Fruit fly (Drosophila melanogaster) Kc167 (cell line): ENCODE measurements around the gene CG43894.

ENCODE experiments used
- h ChIP-seq: fragments of >200 bp; optimal IDR thresholded peaks from 3 replicates; lab custom pipeline; 2018; ENCODE audit warnings: missing external identifiers
- insv ChIP-seq: fragments of >200 bp; optimal IDR thresholded peaks from 3 replicates; lab custom pipeline; 2018; ENCODE audit warnings: missing external identifiers

DNA sequence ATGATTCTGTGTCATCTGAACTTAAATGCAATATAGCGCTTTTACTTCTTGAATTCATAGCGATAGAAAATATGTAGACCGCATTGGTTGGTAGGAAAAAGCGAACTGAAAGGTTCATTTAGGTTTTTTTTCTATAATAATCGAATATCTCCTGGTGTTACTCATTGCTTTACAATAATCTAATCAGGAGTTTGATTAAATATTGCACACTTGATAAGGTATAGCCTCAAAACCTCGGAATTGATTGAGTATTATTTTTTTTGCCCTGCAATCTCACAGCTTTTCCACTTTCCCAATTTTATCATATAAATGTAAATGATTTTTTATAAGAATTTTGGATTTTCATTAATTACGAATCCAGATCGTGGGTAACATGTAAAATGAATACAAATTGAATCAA lies 26.8 kb upstream of the CG43894 start, which contains the start of gene CG10943:
- TF ChIP-seq h (lab: Kevin White, UChicago) (no peak), insv (lab: Kevin White, UChicago) (no peak)
